Fruit fly (Drosophila melanogaster) Kc167 (cell line): Measurements from ENCODE around the gene IscU.

Experiments used
- Myc ChIP-seq: fragments of >200 bp; optimal IDR thresholded peaks from 2 replicates; lab custom pipeline; 2017; ENCODE audit warnings: missing external identifiers
- Sin3A ChIP-seq: fragments of >200 bp; optimal IDR thresholded peaks from 2 replicates; lab custom pipeline; 2018; ENCODE audit warnings: missing external identifiers
- h ChIP-seq: fragments of >200 bp; optimal IDR thresholded peaks from 3 replicates; lab custom pipeline; 2018; ENCODE audit warnings: missing external identifiers
- insv ChIP-seq: fragments of >200 bp; optimal IDR thresholded peaks from 3 replicates; lab custom pipeline; 2018; ENCODE audit warnings: missing external identifiers
- psq ChIP-seq: fragments of >200 bp; optimal IDR thresholded peaks from 2 replicates; lab custom pipeline; 2017; ENCODE audit warnings: missing external identifiers
- ttk ChIP-seq: sonication (Bioruptor generic); optimal IDR thresholded peaks from 2 replicates; lab custom pipeline; 2017; ENCODE audit warnings: missing external identifiers

The IscU gene

dm6 chr3R:8798332-8798731, 25.6 kb downstream of the IscU start:
- TF ChIP-seq Myc (lab: Kevin White, UChicago) (no peak), insv (lab: Kevin White, UChicago) (no peak), psq (lab: Kevin White, UChicago) (no peak), ttk (no peak), h (lab: Kevin White, UChicago) (no peak), Sin3A (lab: Kevin White, UChicago) (no peak)

- no peak for TF ChIP-seq insv (lab: Kevin White, UChicago)
- no peak for TF ChIP-seq h (lab: Kevin White, UChicago)
Measured at dm6 chr3R:8794384-8794783, 29.6 kb downstream of the IscU start, which contains the start of gene Ir85a. Gene Ir85a, plus strand, starts transcription at chr3R:8794684.

- TF ChIP-seq insv (lab: Kevin White, UChicago) (no peak), h (lab: Kevin White, UChicago) (no peak), psq (lab: Kevin White, UChicago) (no peak), Sin3A (lab: Kevin White, UChicago) (no peak), ttk (no peak), Myc (lab: Kevin White, UChicago) (no peak)
Measured at dm6 chr3R:8793726-8794125, 30.3 kb downstream of the IscU start.

- no peak for TF ChIP-seq Myc (lab: Kevin White, UChicago)
- no peak for TF ChIP-seq insv (lab: Kevin White, UChicago)
- no peak for TF ChIP-seq h (lab: Kevin White, UChicago)
- TF ChIP-seq Sin3A (lab: Kevin White, UChicago) = no peak
- TF ChIP-seq ttk = no peak
- no peak for TF ChIP-seq psq (lab: Kevin White, UChicago)
Measured at dm6 chr3R:8792463-8793175, 31.4 kb downstream of the IscU start.

dm6 chr3R:8788722-8789400, 35.1 kb downstream of the IscU start:
- TF ChIP-seq psq (lab: Kevin White, UChicago) = no peak
- TF ChIP-seq Sin3A (lab: Kevin White, UChicago) = no peak

- TF ChIP-seq ttk (no peak), h (lab: Kevin White, UChicago) (no peak), insv (lab: Kevin White, UChicago) (no peak), psq (lab: Kevin White, UChicago) (no peak), Sin3A (lab: Kevin White, UChicago) (no peak), Myc (lab: Kevin White, UChicago) (no peak)
Measured at dm6 chr3R:8787538-8788282, 36.3 kb downstream of the IscU start.

- TF ChIP-seq h (lab: Kevin White, UChicago) (no peak), ttk (no peak), insv (lab: Kevin White, UChicago) (no peak), Myc (lab: Kevin White, UChicago) (no peak), Sin3A (lab: Kevin White, UChicago) (no peak), psq (lab: Kevin White, UChicago) (no peak)
Measured at dm6 chr3R:8785451-8785850, 38.5 kb downstream of the IscU start.

- no peak for TF ChIP-seq h (lab: Kevin White, UChicago)
- no peak for TF ChIP-seq Sin3A (lab: Kevin White, UChicago)
Measured at dm6 chr3R:8784788-8785187, 39.2 kb downstream of the IscU start.

- TF ChIP-seq h (lab: Kevin White, UChicago) (no peak), Myc (lab: Kevin White, UChicago) (no peak)
Measured at dm6 chr3R:8780689-8781088, 43.3 kb downstream of the IscU start, which contains the start of gene CG33189. Gene CG33189, minus strand, starts transcription at chr3R:8780789.

dm6 chr3R:8779823-8780222, 44.2 kb downstream of the IscU start, which contains the start of gene CG33191:
Gene CG33191, minus strand, starts transcription at chr3R:8779923.
- TF ChIP-seq Sin3A (lab: Kevin White, UChicago) (no peak), h (lab: Kevin White, UChicago) (no peak), psq (lab: Kevin White, UChicago) (no peak)

- TF ChIP-seq h (lab: Kevin White, UChicago) (no peak), psq (lab: Kevin White, UChicago) (no peak), Myc (lab: Kevin White, UChicago) (no peak), insv (lab: Kevin White, UChicago) (no peak), Sin3A (lab: Kevin White, UChicago) (no peak), ttk (no peak)
Measured at dm6 chr3R:8773135-8773534, 50.8 kb downstream of the IscU start, which contains the start of gene CG34301. Gene CG34301, plus strand, starts transcription at chr3R:8773435.
